Worm (Caenorhabditis elegans) whole organism, L3 larva: Measurements from ENCODE around the gene uig-1.

Experiments
- ama-1 ChIP-seq: fragments of 150-350 bp; optimal IDR thresholded peaks from 2 replicates; lab custom pipeline; 2018
- egl-27 ChIP-seq: sonication (generic microtip); optimal IDR thresholded peaks from 4 replicates; lab custom pipeline; 2017; ENCODE audit warnings: missing biosample characterization, missing genetic modification reagents, missing genetic modification characterization
- nhr-237 ChIP-seq: fragments of 150-350 bp; optimal IDR thresholded peaks from 2 replicates; lab custom pipeline; 2014; ENCODE audit warnings: missing biosample characterization, missing genetic modification characterization
- nhr-28 ChIP-seq: fragments of 150-350 bp; optimal IDR thresholded peaks from 2 replicates; lab custom pipeline; 2014; ENCODE audit warnings: missing biosample characterization, missing genetic modification characterization
- nhr-77 ChIP-seq: fragments of 150-350 bp; optimal IDR thresholded peaks from 2 replicates; lab custom pipeline; 2014; ENCODE audit warnings: missing biosample characterization, missing genetic modification characterization
- pha-4 ChIP-seq: fragments of 150-350 bp; optimal IDR thresholded peaks from 2 replicates; lab custom pipeline; 2014; ENCODE audit warnings: missing biosample characterization, missing genetic modification reagents, missing genetic modification characterization
- snpc-4 ChIP-seq: fragments of 150-350 bp; optimal IDR thresholded peaks from 2 replicates; lab custom pipeline; 2014; ENCODE audit warnings: missing biosample characterization, missing genetic modification characterization
- unc-62 ChIP-seq: fragments of 150-350 bp; sonication (generic microtip); optimal IDR thresholded peaks from 4 replicates; lab custom pipeline; 2014; ENCODE audit warnings: missing biosample characterization, missing genetic modification reagents, missing genetic modification characterization

DNA sequence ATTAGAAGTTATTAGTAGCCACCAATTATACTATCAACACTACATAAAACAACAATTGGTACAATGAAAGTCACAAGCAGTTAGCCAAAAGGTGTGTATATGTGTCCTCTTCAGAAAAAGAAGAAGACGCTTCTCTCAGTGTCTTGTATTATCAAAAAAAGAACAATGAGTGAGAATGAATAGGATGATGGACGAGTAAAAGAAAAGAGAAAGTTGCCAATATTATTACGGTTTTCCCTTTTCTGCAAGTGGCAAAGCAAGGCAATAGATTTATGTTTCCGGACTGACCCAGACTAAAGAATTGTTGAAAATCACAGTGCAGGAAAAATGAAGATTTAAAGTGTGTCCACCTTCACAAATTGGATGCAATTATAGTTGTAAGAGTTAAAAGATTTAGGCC is 15.4 kb downstream of the uig-1 start:
- TF ChIP-seq nhr-28 (tag; lab: Kevin White, UChicago) (no peak), nhr-237 (tag; lab: Kevin White, UChicago) (no peak), unc-62 (GFP tag; lab: Kevin White, UChicago) (no peak), pha-4 (no peak), nhr-77 (no peak), ama-1 (no peak), snpc-4 (no peak), egl-27 (tag; lab: Kevin White, UChicago) (no peak)
